Fruit fly (Drosophila melanogaster) whole organism, embryonic: ENCODE results near the gene Desat2.
A peak's percentile ranks its signal among the peaks of the same experiment; 100 is the strongest.

Source experiments
- CG1024 ChIP-seq: fragments of 200-800 bp; sonication (Bioruptor generic); IDR thresholded peaks from 2 replicates; pipeline ENCODE4 v1.3.6; 2022; ENCODE audit warnings: missing biosample characterization, missing genetic modification characterization
- CG10366 ChIP-seq: fragments of 200-800 bp; sonication (Bioruptor generic); IDR thresholded peaks from 2 replicates; pipeline ENCODE4 v1.3.6; 2022; ENCODE audit warnings: missing biosample characterization, missing genetic modification characterization
- CG16779 ChIP-seq: fragments of 200-800 bp; sonication (Bioruptor generic); IDR thresholded peaks from 2 replicates; pipeline ENCODE4 v1.3.6; 2022; ENCODE audit warnings: missing biosample characterization, missing genetic modification characterization
- CG7745 ChIP-seq: fragments of 200-800 bp; sonication (Bioruptor generic); optimal IDR thresholded peaks from 2 replicates; lab custom pipeline; 2018; ENCODE audit warnings: missing biosample characterization, mild to moderate bottlenecking, missing genetic modification characterization, moderate library complexity
- Doc2 ChIP-seq: fragments of 200-800 bp; sonication (Bioruptor generic); IDR thresholded peaks from 2 replicates; pipeline ENCODE4 v1.3.6; 2022; ENCODE audit warnings: missing biosample characterization, missing genetic modification characterization
- Lim3 ChIP-seq: fragments of 200-800 bp; sonication (Bioruptor generic); IDR thresholded peaks from 2 replicates; pipeline ENCODE4 v1.3.6; 2022; ENCODE audit warnings: missing biosample characterization, missing genetic modification characterization
- dmrt99B ChIP-seq: fragments of 200-800 bp; sonication (Bioruptor generic); optimal IDR thresholded peaks from 2 replicates; lab custom pipeline; 2018; ENCODE audit warnings: missing biosample characterization, mild to moderate bottlenecking, missing genetic modification characterization, moderate library complexity
- exex ChIP-seq: fragments of 200-800 bp; sonication (Bioruptor generic); optimal IDR thresholded peaks from 4 replicates; lab custom pipeline; 2018; ENCODE audit warnings: missing biosample characterization, mild to moderate bottlenecking, missing genetic modification characterization, moderate library complexity
- nerfin-1 ChIP-seq: fragments of 200-800 bp; sonication (Bioruptor generic); optimal IDR thresholded peaks from 3 replicates; lab custom pipeline; 2019; ENCODE audit warnings: missing biosample characterization, mild to moderate bottlenecking, missing genetic modification characterization, moderate library complexity
- pb ChIP-seq: fragments of 200-800 bp; sonication (Bioruptor generic); optimal IDR thresholded peaks from 3 replicates; lab custom pipeline; 2016; ENCODE audit warnings: missing biosample characterization, missing genetic modification characterization
- tna ChIP-seq: fragments of 200-800 bp; sonication (Bioruptor generic); IDR thresholded peaks from 2 replicates; pipeline ENCODE4 v1.3.6; 2022; ENCODE audit warnings: missing biosample characterization, missing genetic modification characterization; ENCODE audit not compliant: partially characterized antibody

- TF ChIP-seq CG16779 (no peak), CG7745 (no peak), Lim3 (GFP tag; lab: Robert Waterston, UW) (no peak), CG1024 (GFP tag; lab: Robert Waterston, UW) (no peak), dmrt99B (peak; percentile 65), tna (no peak), exex (tag; lab: Kevin White, UChicago) (no peak), CG10366 (GFP tag; lab: Robert Waterston, UW) (no peak), pb (GFP tag; lab: Kevin White, UChicago) (no peak), Doc2 (no peak), nerfin-1 (tag; lab: Kevin White, UChicago) (no peak)
Observed at dm6 chr3R:12451376-12451775, 15.3 kb downstream of the Desat2 start.
